Worm (Caenorhabditis elegans): ENCODE measurements around the gene cux-7.

- TF ChIP-seq egl-27 (tag; optimal IDR thresholded peaks at IDR 0.05) (no peak), Y75B8A.6 (GFP tag; IDR thresholded peaks at IDR 0.05) (no peak), unc-130 (GFP tag; optimal IDR thresholded peaks at IDR 0.05) (no peak), zfp-2 (tag; optimal IDR thresholded peaks at IDR 0.05) (no peak), madf-5 (GFP tag; IDR thresholded peaks at IDR 0.05) (no peak), skn-1 (tag; optimal IDR thresholded peaks at IDR 0.05) (no peak), nhr-237 (tag; optimal IDR thresholded peaks at IDR 0.05) (no peak), lsy-2 (tag; optimal IDR thresholded peaks at IDR 0.05) (peak in 1 of 2 experiments; percentile 48), daf-8 (GFP tag; IDR thresholded peaks at IDR 0.05) (no peak), hmg-1.1 (GFP tag; IDR thresholded peaks at IDR 0.05) (no peak), mxl-3 (GFP tag; optimal IDR thresholded peaks at IDR 0.05) (no peak), nhr-28 (tag; optimal IDR thresholded peaks at IDR 0.05) (no peak), saeg-2 (GFP tag; IDR thresholded peaks at IDR 0.05) (no peak), pha-4 (GFP tag; IDR thresholded peaks at IDR 0.05) (no peak), pha-4 (tag; optimal IDR thresholded peaks at IDR 0.05) (no peak)
Measured at ce11 chrIII:7554697-7555145, 34.1 kb upstream of the cux-7 start.

Data from whole organism, L4 larva.